Worm (Caenorhabditis elegans): ENCODE results near the gene mlcd-1.

- TF ChIP-seq mec-3 (tag; optimal IDR thresholded peaks at IDR 0.05; ENCODE audit: borderline replicate concordance) = no peak
- no peak for TF ChIP-seq sox-4 (tag; optimal IDR thresholded peaks at IDR 0.05)
These were observed 27.9 kb upstream of the mlcd-1 start, which contains the start of gene asb-1 for ce11 chrIII:4595771-4596227.
